Worm (Caenorhabditis elegans) whole organism, late embryonic: ENCODE results near the gene miz-1.
A peak's percentile ranks its signal among the peaks of the same experiment; 100 is the strongest.

Experiments
- K02D7.2 ChIP-seq: sonication (generic microtip); optimal IDR thresholded peaks from 2 replicates; lab custom pipeline; 2017; ENCODE audit warnings: mild to moderate bottlenecking, missing genetic modification characterization, missing compliant biosample characterization
- T23F11.4 ChIP-seq: fragments of 200-800 bp; sonication (Bioruptor generic); optimal IDR thresholded peaks from 2 replicates; lab custom pipeline; 2018; ENCODE audit warnings: mild to moderate bottlenecking, missing genetic modification characterization, missing compliant biosample characterization
- Y22D7AL.16 ChIP-seq: sonication (generic microtip); optimal IDR thresholded peaks from 2 replicates; lab custom pipeline; 2016; ENCODE audit warnings: missing genetic modification characterization, missing compliant biosample characterization
- ceh-14 ChIP-seq: sonication (generic microtip); optimal IDR thresholded peaks from 2 replicates; lab custom pipeline; 2016; ENCODE audit warnings: missing genotype, missing genetic modification characterization, missing compliant biosample characterization
- ceh-19 ChIP-seq: fragments of 200-800 bp; sonication (Bioruptor generic); optimal IDR thresholded peaks from 2 replicates; lab custom pipeline; 2018; ENCODE audit warnings: mild to moderate bottlenecking, missing genetic modification characterization, missing compliant biosample characterization
- ceh-2 ChIP-seq: sonication (generic microtip); optimal IDR thresholded peaks from 2 replicates; lab custom pipeline; 2016; ENCODE audit warnings: missing genotype, missing genetic modification characterization, missing compliant biosample characterization
- ceh-22 ChIP-seq: sonication (generic microtip); optimal IDR thresholded peaks from 2 replicates; lab custom pipeline; 2017; ENCODE audit warnings: missing biosample characterization, missing genetic modification characterization
- ceh-30 ChIP-seq: fragments of 150-350 bp; optimal IDR thresholded peaks from 2 replicates; lab custom pipeline; 2014; ENCODE audit warnings: missing biosample characterization, missing genetic modification characterization
- ceh-34 ChIP-seq: sonication (generic microtip); optimal IDR thresholded peaks from 2 replicates; lab custom pipeline; 2016; ENCODE audit warnings: mild to moderate bottlenecking, missing genetic modification characterization, missing compliant biosample characterization
- ceh-48 ChIP-seq: sonication (generic microtip); optimal IDR thresholded peaks from 2 replicates; lab custom pipeline; 2016; ENCODE audit warnings: missing genetic modification characterization, inconsistent platforms, missing compliant biosample characterization
- ceh-9 ChIP-seq: sonication (generic microtip); optimal IDR thresholded peaks from 2 replicates; lab custom pipeline; 2016; ENCODE audit warnings: mild to moderate bottlenecking, missing genetic modification characterization, inconsistent platforms, missing compliant biosample characterization
- che-1 ChIP-seq: sonication (generic microtip); optimal IDR thresholded peaks from 2 replicates; lab custom pipeline; 2016; ENCODE audit warnings: mild to moderate bottlenecking, missing genetic modification characterization, missing compliant biosample characterization
- elt-4 ChIP-seq: sonication (generic microtip); optimal IDR thresholded peaks from 2 replicates; lab custom pipeline; 2016; ENCODE audit warnings: missing genetic modification characterization, missing compliant biosample characterization
- ets-4 ChIP-seq: sonication (generic microtip); optimal IDR thresholded peaks from 2 replicates; lab custom pipeline; 2016; ENCODE audit warnings: missing genetic modification characterization, missing compliant biosample characterization
- eyg-1 ChIP-seq: sonication (generic microtip); optimal IDR thresholded peaks from 2 replicates; lab custom pipeline; 2016; ENCODE audit warnings: missing genotype, missing genetic modification characterization, missing compliant biosample characterization
- hlh-15 ChIP-seq: sonication (generic microtip); optimal IDR thresholded peaks from 2 replicates; lab custom pipeline; 2016; ENCODE audit warnings: missing genetic modification characterization, missing compliant biosample characterization
- lim-6 ChIP-seq: sonication (generic microtip); optimal IDR thresholded peaks from 2 replicates; lab custom pipeline; 2016; ENCODE audit warnings: missing genetic modification characterization, missing compliant biosample characterization
- lin-11 ChIP-seq: fragments of 200-800 bp; sonication (Bioruptor generic); optimal IDR thresholded peaks from 2 replicates; lab custom pipeline; 2018; ENCODE audit warnings: mild to moderate bottlenecking, missing genetic modification characterization, missing compliant biosample characterization
- madf-2 ChIP-seq: sonication (generic microtip); optimal IDR thresholded peaks from 2 replicates; lab custom pipeline; 2017; ENCODE audit warnings: missing genetic modification characterization, missing compliant biosample characterization
- mec-3 ChIP-seq: sonication (generic microtip); optimal IDR thresholded peaks from 2 replicates; lab custom pipeline; 2016; ENCODE audit warnings: borderline replicate concordance, missing genetic modification characterization, missing compliant biosample characterization
- nfya-1 ChIP-seq: sonication (generic microtip); optimal IDR thresholded peaks from 2 replicates; lab custom pipeline; 2017; ENCODE audit warnings: missing genetic modification characterization, mild to moderate bottlenecking, missing compliant biosample characterization, antibody characterized with exemption, moderate library complexity
- pag-3 ChIP-seq: sonication (generic microtip); optimal IDR thresholded peaks from 2 replicates; lab custom pipeline; 2016; ENCODE audit warnings: missing compliant biosample characterization, missing genetic modification characterization, borderline replicate concordance
- pax-1 ChIP-seq: fragments of 150-350 bp; optimal IDR thresholded peaks from 2 replicates; lab custom pipeline; 2014; ENCODE audit warnings: missing biosample characterization, missing genetic modification characterization
- pha-4 ChIP-seq: fragments of 150-350 bp; optimal IDR thresholded peaks from 2 replicates; lab custom pipeline; 2018; ENCODE audit warnings: missing biosample characterization, missing genetic modification reagents, missing genetic modification characterization
- ref-2 ChIP-seq: sonication (generic microtip); optimal IDR thresholded peaks from 2 replicates; lab custom pipeline; 2016; ENCODE audit warnings: missing genetic modification characterization, missing compliant biosample characterization
- sdc-2 ChIP-seq: sonication (generic microtip); optimal IDR thresholded peaks from 2 replicates; lab custom pipeline; 2016; ENCODE audit warnings: missing genotype, missing genetic modification characterization, missing compliant biosample characterization
- sox-2 ChIP-seq: fragments of 200-800 bp; sonication (Bioruptor generic); IDR thresholded peaks from 2 replicates; pipeline ENCODE4 v1.3.6; 2022; ENCODE audit warnings: missing genetic modification reagents, missing genetic modification characterization, missing compliant biosample characterization
- ttx-3 ChIP-seq: sonication (generic microtip); optimal IDR thresholded peaks from 2 replicates; lab custom pipeline; 2016; ENCODE audit warnings: missing genetic modification reagents, missing genetic modification characterization, missing compliant biosample characterization
- unc-3 ChIP-seq, 2 experiments: fragments of 200-800 bp in 1 of 2; sonication (Bioruptor generic) in 1 of 2; sonication (generic microtip) in 1 of 2; conservative IDR thresholded peaks in 1 of 2; optimal IDR thresholded peaks in 1 of 2; 2 replicates each; pipeline versions ENCODE4 v1.3.6 to Lab custom; 2016 to 2022; ENCODE audit warnings: missing compliant biosample characterization in 2 of 2, missing genetic modification characterization in 2 of 2, missing genetic modification reagents in 1 of 2
- unc-42 ChIP-seq: sonication (generic microtip); optimal IDR thresholded peaks from 2 replicates; lab custom pipeline; 2016; ENCODE audit warnings: missing genotype, missing genetic modification characterization, missing compliant biosample characterization
- ztf-16 ChIP-seq: sonication (generic microtip); optimal IDR thresholded peaks from 2 replicates; lab custom pipeline; 2017; ENCODE audit warnings: missing genetic modification characterization, missing compliant biosample characterization

miz-1 gene

DNA sequence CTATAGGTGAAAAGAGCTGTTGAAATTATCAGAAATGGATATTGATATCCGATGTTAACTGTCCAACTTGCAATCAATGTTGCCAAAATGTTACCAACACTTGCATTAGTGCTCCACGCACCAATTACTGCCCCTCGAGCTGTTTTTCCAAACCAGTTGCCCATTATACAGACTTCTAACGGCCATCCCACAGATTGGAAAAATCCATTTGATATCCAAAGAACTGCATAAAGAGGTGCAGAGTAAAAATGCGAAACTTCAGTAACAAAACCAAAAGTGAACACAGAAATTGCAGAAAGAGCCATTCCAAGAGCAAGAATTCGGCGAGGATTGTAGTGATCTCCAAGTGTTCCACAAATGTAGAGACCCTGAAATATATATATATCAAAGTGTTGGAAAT, 41.8 kb downstream of the miz-1 start:
- TF ChIP-seq unc-42, result no peak
- TF ChIP-seq madf-2 (tag; lab: Kevin White, UChicago), result no peak
- no peak for TF ChIP-seq ceh-14 (tag; lab: Kevin White, UChicago)
- TF ChIP-seq pha-4, result no peak
- TF ChIP-seq Y22D7AL.16 (tag; lab: Kevin White, UChicago), result no peak
- no peak for TF ChIP-seq che-1 (tag; lab: Kevin White, UChicago)
- no peak for TF ChIP-seq T23F11.4 (GFP tag; lab: Kevin White, UChicago)
- TF ChIP-seq eyg-1 (tag; lab: Kevin White, UChicago), result no peak
- no peak for TF ChIP-seq ztf-16 (tag; lab: Kevin White, UChicago)
- TF ChIP-seq sox-2 (GFP tag; lab: Robert Waterston, UW), result no peak
- TF ChIP-seq pax-1 (tag; lab: Kevin White, UChicago), result no peak
- no peak for TF ChIP-seq K02D7.2 (tag; lab: Kevin White, UChicago)
- TF ChIP-seq ref-2 (tag; lab: Kevin White, UChicago), result no peak
- no peak for TF ChIP-seq ceh-30 (tag; lab: Kevin White, UChicago)
- TF ChIP-seq ttx-3 (tag; lab: Kevin White, UChicago), result no peak
- no peak for TF ChIP-seq nfya-1 (tag; lab: Kevin White, UChicago)

DNA sequence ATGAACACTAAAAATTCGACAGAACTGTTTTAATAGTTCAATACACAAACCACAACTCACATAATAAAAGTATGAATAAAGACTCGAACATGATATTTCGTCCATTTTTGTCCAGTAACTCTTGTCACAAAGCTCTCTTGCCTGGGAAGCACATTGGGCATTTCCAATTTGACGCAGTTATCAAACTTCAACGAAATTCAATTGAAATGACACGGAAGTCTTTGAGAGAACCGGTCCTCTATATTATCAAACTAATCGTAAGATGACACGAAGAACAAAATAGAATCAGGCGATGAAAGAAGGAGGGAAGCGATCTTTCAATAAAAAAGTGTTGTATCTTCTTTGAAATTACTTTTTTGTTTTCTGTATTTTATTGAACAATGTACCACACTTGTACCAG, 42.9 kb downstream of the miz-1 start, which contains the start of gene T11G6.3:
T11G6.3 (minus strand) TSS at position 189 of the 400 bp plus-strand sequence.
- TF ChIP-seq lin-11, result no peak
- TF ChIP-seq ceh-22 (tag; lab: Kevin White, UChicago), result no peak
- TF ChIP-seq hlh-15, result no peak
- no peak for TF ChIP-seq ceh-19 (GFP tag; lab: Kevin White, UChicago)
- TF ChIP-seq pag-3, result no peak
- TF ChIP-seq sdc-2 (tag; lab: Kevin White, UChicago), result no peak
- TF ChIP-seq elt-4 (tag; lab: Kevin White, UChicago), result no peak
- no peak for TF ChIP-seq lim-6 (tag; lab: Kevin White, UChicago)
- TF ChIP-seq mec-3, result no peak
- TF ChIP-seq madf-2 (tag; lab: Kevin White, UChicago), result no peak
- TF ChIP-seq nfya-1 (tag; lab: Kevin White, UChicago), result no peak
- no peak for TF ChIP-seq ceh-2
- TF ChIP-seq ets-4, result no peak
- TF ChIP-seq, all 69 proteins: peak for 0

DNA sequence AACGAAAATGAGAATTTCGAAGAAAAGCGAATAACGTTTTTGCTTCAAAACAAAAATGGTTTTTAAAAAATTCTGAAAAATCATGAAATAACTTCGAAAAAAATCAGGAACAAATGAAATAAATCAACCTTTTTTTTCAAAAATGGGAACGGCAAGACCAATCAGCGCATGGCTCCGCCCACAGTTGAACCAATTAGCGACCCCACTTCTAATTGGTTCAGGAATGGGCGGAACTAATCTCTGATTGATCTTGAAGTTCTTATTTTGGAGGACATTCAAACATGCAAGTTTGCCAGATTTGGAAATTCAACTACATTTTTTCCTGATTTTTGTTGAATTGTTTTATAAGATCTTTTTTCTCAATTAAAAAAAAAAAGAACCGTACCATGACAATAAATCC, 43.7 kb downstream of the miz-1 start:
- TF ChIP-seq lin-11, result no peak
- peak; percentile 30 for TF ChIP-seq nfya-1 (tag; lab: Kevin White, UChicago)
- TF ChIP-seq, all 69 proteins: peak for 1

DNA sequence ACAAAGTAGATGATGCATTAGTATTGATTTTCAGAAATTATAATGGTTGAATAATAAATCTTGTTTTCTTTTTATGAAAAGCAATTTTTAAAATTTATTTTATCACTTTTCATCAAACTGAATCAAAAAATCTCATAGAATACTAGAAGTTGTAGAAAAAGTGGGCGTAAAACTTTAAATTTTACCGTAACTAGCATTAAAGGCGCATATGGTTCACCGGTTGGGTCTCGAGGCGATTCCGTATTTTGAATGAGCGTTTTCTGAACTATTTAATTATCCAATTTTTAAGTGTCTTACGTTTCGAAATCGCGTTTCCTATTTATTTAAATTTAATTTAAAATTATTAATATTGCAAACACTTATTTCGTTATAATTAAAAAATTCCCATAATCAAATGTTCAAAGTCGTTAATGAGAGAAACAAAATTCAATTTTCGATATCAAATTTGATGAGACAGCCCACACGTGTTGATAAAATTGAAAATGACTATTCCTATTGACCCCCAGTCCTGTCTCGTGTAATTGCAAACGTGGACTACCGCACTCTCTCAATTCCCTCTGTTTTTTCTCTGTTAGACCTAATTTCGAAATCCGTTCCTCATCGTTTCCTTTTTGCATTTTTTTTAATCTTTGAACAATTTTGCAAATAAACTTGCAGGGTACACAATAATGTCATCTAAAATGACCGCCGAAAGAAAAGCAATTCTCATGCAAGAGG, 46.3 kb downstream of the miz-1 start, which contains the start of the genes T11G6.2 and hars-1:
T11G6.2 (minus strand) TSS at position 197 of the 717 bp plus-strand sequence.
hars-1 (plus strand) TSS at position 658 of the 717 bp plus-strand sequence.
- TF ChIP-seq ztf-16 (tag; lab: Kevin White, UChicago) (no peak), eyg-1 (tag; lab: Kevin White, UChicago) (no peak), unc-42 (peak; percentile 6), nfya-1 (tag; lab: Kevin White, UChicago) (no peak), ets-4 (no peak), madf-2 (tag; lab: Kevin White, UChicago) (no peak), ceh-9 (no peak)

DNA sequence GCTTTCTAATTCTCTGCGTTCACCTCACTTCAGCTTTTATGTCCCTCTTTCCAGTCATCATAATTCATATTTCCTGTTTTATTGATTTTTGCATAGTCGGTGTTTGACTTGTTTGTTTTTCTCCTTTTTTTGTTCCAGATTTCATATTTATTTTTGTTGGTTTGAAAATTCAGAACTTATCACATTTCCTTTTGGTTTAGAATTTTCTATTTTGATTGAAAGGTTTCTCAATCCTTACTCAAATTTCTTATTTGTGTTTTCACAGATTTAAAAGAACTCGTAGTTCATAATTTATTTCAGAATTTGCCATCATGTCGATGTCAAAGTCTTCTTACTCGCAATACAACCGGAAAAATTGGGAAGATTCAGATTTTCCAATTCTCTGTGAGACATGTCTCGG, 48.9 kb downstream of the miz-1 start, which contains the start of gene rbm-22:
rbm-22 (plus strand) TSS at position 301 of the 400 bp plus-strand sequence.
- no peak for TF ChIP-seq ceh-34 (tag; lab: Kevin White, UChicago)
- no peak for TF ChIP-seq sox-2 (GFP tag; lab: Robert Waterston, UW)
- peak; percentile 5 for TF ChIP-seq ceh-48 (tag; lab: Kevin White, UChicago)
- no peak for TF ChIP-seq unc-3 (GFP tag; conservative IDR thresholded peaks at IDR 0.05; lab: Robert Waterston, UW)
- no peak for TF ChIP-seq unc-3 (tag; optimal IDR thresholded peaks at IDR 0.05; lab: Kevin White, UChicago)
